Worm (Caenorhabditis elegans) whole organism, L1 larva: ENCODE results near the gene clec-210.

Experiments
- C16A3.4 ChIP-seq: fragments of 150-350 bp; optimal IDR thresholded peaks from 2 replicates; lab custom pipeline; 2014; ENCODE audit warnings: missing biosample characterization, missing genetic modification characterization
- C34B4.2 ChIP-seq: sonication (generic microtip); optimal IDR thresholded peaks from 2 replicates; lab custom pipeline; 2017; ENCODE audit warnings: mild to moderate bottlenecking, missing genetic modification characterization, missing compliant biosample characterization
- alr-1 ChIP-seq: fragments of 200-800 bp; sonication (Bioruptor generic); optimal IDR thresholded peaks from 2 replicates; lab custom pipeline; 2018; ENCODE audit warnings: borderline replicate concordance, mild to moderate bottlenecking, missing genetic modification characterization, missing compliant biosample characterization
- blmp-1 ChIP-seq: fragments of 150-350 bp; optimal IDR thresholded peaks from 2 replicates; lab custom pipeline; 2014; ENCODE audit warnings: missing biosample characterization, missing genetic modification characterization
- ceh-63 ChIP-seq: fragments of 200-800 bp; sonication (Bioruptor generic); optimal IDR thresholded peaks from 2 replicates; lab custom pipeline; 2018; ENCODE audit warnings: mild to moderate bottlenecking, missing genetic modification characterization, missing compliant biosample characterization
- ceh-8 ChIP-seq: fragments of 200-800 bp; sonication (Bioruptor generic); optimal IDR thresholded peaks from 2 replicates; lab custom pipeline; 2018; ENCODE audit warnings: mild to moderate bottlenecking, missing genetic modification characterization, moderate library complexity, missing compliant biosample characterization
- efl-1 ChIP-seq, 4 experiments: fragments of 150-350 bp; optimal IDR thresholded peaks in 3 of 4; peaks in 1 of 4; 1 replicate in 1 of 4; 2 replicates in 3 of 4; lab custom pipeline; 2014; ENCODE audit warnings: missing biosample characterization in 2 of 4, missing genetic modification characterization in 2 of 4, missing genetic modification reagents in 2 of 4
- efl-3 ChIP-seq: fragments of 200-800 bp; sonication (Bioruptor generic); optimal IDR thresholded peaks from 2 replicates; lab custom pipeline; 2018; ENCODE audit warnings: mild to moderate bottlenecking, missing genetic modification characterization, missing compliant biosample characterization
- egl-13 ChIP-seq: sonication (generic microtip); optimal IDR thresholded peaks from 2 replicates; lab custom pipeline; 2016; ENCODE audit warnings: missing genotype, missing genetic modification reagents, missing genetic modification characterization, missing compliant biosample characterization
- elt-2 ChIP-seq: sonication (generic microtip); optimal IDR thresholded peaks from 2 replicates; lab custom pipeline; 2016; ENCODE audit warnings: missing genetic modification characterization, mild to moderate bottlenecking, inconsistent platforms, missing compliant biosample characterization, missing genetic modification reagents
- ets-5 ChIP-seq: fragments of 200-800 bp; sonication (Bioruptor generic); IDR thresholded peaks from 2 replicates; pipeline ENCODE4 v1.3.6; 2022; ENCODE audit warnings: missing genetic modification characterization, missing compliant biosample characterization
- fkh-10 ChIP-seq: sonication (generic microtip); optimal IDR thresholded peaks from 2 replicates; lab custom pipeline; 2017; ENCODE audit warnings: missing biosample characterization, missing genetic modification reagents, missing genetic modification characterization
- fkh-8 ChIP-seq: sonication (generic microtip); optimal IDR thresholded peaks from 2 replicates; lab custom pipeline; 2016; ENCODE audit warnings: mild to moderate bottlenecking, missing genetic modification characterization, missing compliant biosample characterization
- fos-1 ChIP-seq: fragments of 150-350 bp; optimal IDR thresholded peaks from 2 replicates; lab custom pipeline; 2014; ENCODE audit warnings: missing biosample characterization, missing genetic modification characterization
- hpl-2 ChIP-seq: fragments of 150-350 bp; optimal IDR thresholded peaks from 2 replicates; lab custom pipeline; 2014; ENCODE audit warnings: missing biosample characterization, missing genetic modification reagents, missing genetic modification characterization
- irx-1 ChIP-seq: sonication (generic microtip); optimal IDR thresholded peaks from 2 replicates; lab custom pipeline; 2016; ENCODE audit warnings: missing genetic modification characterization, missing compliant biosample characterization
- lin-14 ChIP-seq: fragments of 200-800 bp; sonication (Bioruptor generic); optimal IDR thresholded peaks from 2 replicates; lab custom pipeline; 2018; ENCODE audit warnings: mild to moderate bottlenecking, missing genetic modification characterization, moderate library complexity, missing compliant biosample characterization
- lin-35 ChIP-seq, 2 experiments: fragments of 150-350 bp; optimal IDR thresholded peaks; 2 replicates each; lab custom pipeline; 2014; ENCODE audit warnings: missing biosample characterization in 2 of 2, missing genetic modification characterization in 2 of 2, missing genetic modification reagents in 2 of 2
- lir-3 ChIP-seq: sonication (generic microtip); optimal IDR thresholded peaks from 2 replicates; lab custom pipeline; 2016; ENCODE audit warnings: mild to moderate bottlenecking, missing genetic modification characterization, moderate library complexity, missing compliant biosample characterization; ENCODE audit not compliant: poor library complexity
- lsy-2 ChIP-seq, 2 experiments: fragments of 150-350 bp; optimal IDR thresholded peaks; 2 replicates each; lab custom pipeline; 2014; ENCODE audit warnings: missing biosample characterization in 2 of 2, missing genetic modification characterization in 2 of 2
- mdl-1 ChIP-seq, 2 experiments: fragments of 150-350 bp; optimal IDR thresholded peaks; 2 replicates each; lab custom pipeline; 2014 to 2017; ENCODE audit warnings: missing biosample characterization in 2 of 2, missing genetic modification characterization in 2 of 2, inconsistent platforms in 1 of 2
- mef-2 ChIP-seq: fragments of 150-350 bp; optimal IDR thresholded peaks from 2 replicates; lab custom pipeline; 2014; ENCODE audit warnings: missing biosample characterization, missing genetic modification characterization
- mep-1 ChIP-seq: fragments of 150-350 bp; optimal IDR thresholded peaks from 2 replicates; lab custom pipeline; 2014; ENCODE audit warnings: missing biosample characterization, missing genetic modification characterization
- nhr-20 ChIP-seq: sonication (generic microtip); optimal IDR thresholded peaks from 2 replicates; lab custom pipeline; 2016; ENCODE audit warnings: mild to moderate bottlenecking, missing genetic modification characterization, missing compliant biosample characterization
- nhr-28 ChIP-seq: fragments of 150-350 bp; optimal IDR thresholded peaks from 2 replicates; lab custom pipeline; 2014; ENCODE audit warnings: missing biosample characterization, missing genetic modification characterization
- nhr-84 ChIP-seq: sonication (generic microtip); optimal IDR thresholded peaks from 2 replicates; lab custom pipeline; 2017; ENCODE audit warnings: missing biosample characterization, missing genetic modification characterization
- rnt-1 ChIP-seq: sonication (generic microtip); optimal IDR thresholded peaks from 2 replicates; lab custom pipeline; 2016; ENCODE audit warnings: mild to moderate bottlenecking, missing genetic modification characterization, moderate library complexity, missing compliant biosample characterization
- sox-4 ChIP-seq: sonication (generic microtip); optimal IDR thresholded peaks from 2 replicates; lab custom pipeline; 2016; ENCODE audit warnings: missing genetic modification characterization, missing compliant biosample characterization
- swsn-7 ChIP-seq: sonication (generic microtip); optimal IDR thresholded peaks from 2 replicates; lab custom pipeline; 2016; ENCODE audit warnings: missing genetic modification characterization, missing compliant biosample characterization
- unc-130 ChIP-seq: fragments of 150-350 bp; optimal IDR thresholded peaks from 2 replicates; lab custom pipeline; 2017; ENCODE audit warnings: missing biosample characterization, missing genetic modification characterization, inconsistent platforms
- unc-30 ChIP-seq: sonication (generic microtip); optimal IDR thresholded peaks from 2 replicates; lab custom pipeline; 2017; ENCODE audit warnings: missing biosample characterization, missing genetic modification characterization
- unc-62 ChIP-seq: fragments of 150-350 bp; optimal IDR thresholded peaks from 2 replicates; lab custom pipeline; 2014; ENCODE audit warnings: missing biosample characterization, missing genetic modification reagents, missing genetic modification characterization
- unc-86 ChIP-seq: sonication (generic microtip); optimal IDR thresholded peaks from 2 replicates; lab custom pipeline; 2016; ENCODE audit warnings: missing genetic modification characterization, missing compliant biosample characterization
- unc-98 ChIP-seq: fragments of 200-800 bp; sonication (Bioruptor generic); IDR thresholded peaks from 2 replicates; pipeline ENCODE4 v1.3.6; 2022; ENCODE audit warnings: missing genetic modification characterization, missing compliant biosample characterization
- vab-15 ChIP-seq: sonication (generic microtip); optimal IDR thresholded peaks from 2 replicates; lab custom pipeline; 2017; ENCODE audit warnings: missing genotype, mild to moderate bottlenecking, missing genetic modification characterization, missing compliant biosample characterization
- xbp-1 ChIP-seq: sonication (generic microtip); optimal IDR thresholded peaks from 2 replicates; lab custom pipeline; 2016; ENCODE audit warnings: missing genetic modification characterization, missing compliant biosample characterization
- zag-1 ChIP-seq: fragments of 150-350 bp; optimal IDR thresholded peaks from 2 replicates; lab custom pipeline; 2014; ENCODE audit warnings: missing biosample characterization, missing genetic modification characterization
- ztf-11 ChIP-seq, 2 experiments: sonication (generic microtip); optimal IDR thresholded peaks; 2 replicates each; lab custom pipeline; 2016 to 2017; ENCODE audit warnings: missing genetic modification characterization in 2 of 2, missing biosample characterization in 1 of 2, missing compliant biosample characterization in 1 of 2
- ztf-4 ChIP-seq: fragments of 150-350 bp; optimal IDR thresholded peaks from 2 replicates; lab custom pipeline; 2014; ENCODE audit warnings: missing biosample characterization, missing genetic modification characterization

The clec-210 gene

ce11 chrV:3165438-3165837 is 47.3 kb downstream of the clec-210 start, which contains the start of gene C36C5.14:
C36C5.14 (minus strand) TSS chrV:3165538.
- TF ChIP-seq unc-30 (tag; lab: Kevin White, UChicago) (no peak), rnt-1 (no peak), efl-1 (optimal IDR thresholded peaks at IDR 0.05; lab: Kevin White, UChicago) (no peak), efl-1 (GFP tag; optimal IDR thresholded peaks at IDR 0.05 in 1 of 2; lab: Kevin White, UChicago) (no peak), ceh-63 (no peak), lin-14 (GFP tag; lab: Kevin White, UChicago) (no peak)

- TF ChIP-seq C16A3.4 (no peak), fkh-10 (no peak), unc-30 (tag; lab: Kevin White, UChicago) (no peak), nhr-28 (no peak), sox-4 (tag; lab: Kevin White, UChicago) (no peak), unc-98 (GFP tag; lab: Robert Waterston, UW) (no peak), lin-35 (GFP tag; optimal IDR thresholded peaks at IDR 0.05; lab: Kevin White, UChicago) (no peak), fos-1 (tag; lab: Kevin White, UChicago) (no peak), nhr-20 (tag; lab: Kevin White, UChicago) (no peak), unc-130 (tag; lab: Kevin White, UChicago) (no peak), ztf-4 (tag; lab: Kevin White, UChicago) (no peak), hpl-2 (no peak), unc-86 (no peak), vab-15 (tag; lab: Kevin White, UChicago) (no peak), lin-14 (GFP tag; lab: Kevin White, UChicago) (no peak), irx-1 (no peak), alr-1 (tag; lab: Kevin White, UChicago) (no peak), ets-5 (GFP tag; lab: Robert Waterston, UW) (no peak)
These were observed 48.1 kb downstream of the clec-210 start, which contains the start of gene C36C5.4 for ce11 chrV:3166260-3166659. C36C5.4 (plus strand) TSS chrV:3166560.

- TF ChIP-seq ceh-8 (GFP tag; lab: Kevin White, UChicago) (no peak), fos-1 (tag; lab: Kevin White, UChicago) (no peak), swsn-7 (tag; lab: Kevin White, UChicago) (no peak), egl-13 (tag; lab: Kevin White, UChicago) (no peak), xbp-1 (tag; lab: Kevin White, UChicago) (no peak), efl-3 (GFP tag; lab: Kevin White, UChicago) (no peak), unc-130 (tag; lab: Kevin White, UChicago) (no peak), unc-62 (no peak), C16A3.4 (no peak), mdl-1 (tag; optimal IDR thresholded peaks at IDR 0.05; lab: Kevin White, UChicago) (no peak), nhr-84 (tag; lab: Kevin White, UChicago) (no peak), mef-2 (tag; lab: Kevin White, UChicago) (no peak), elt-2 (tag; lab: Kevin White, UChicago) (no peak), lir-3 (tag; lab: Kevin White, UChicago) (no peak), efl-1 (optimal IDR thresholded peaks at IDR 0.05; lab: Kevin White, UChicago) (no peak), efl-1 (GFP tag; optimal IDR thresholded peaks at IDR 0.05 in 1 of 2; lab: Kevin White, UChicago) (no peak)
These were observed 50.5 kb downstream of the clec-210 start, which contains the start of gene C36C5.15 for ce11 chrV:3168650-3169049. C36C5.15 (minus strand) TSS chrV:3168750.

ce11 chrV:3169838-3170237 is 51.7 kb downstream of the clec-210 start, which contains the start of gene srbc-6:
srbc-6 (plus strand) TSS chrV:3170138.
- TF ChIP-seq efl-3 (GFP tag; lab: Kevin White, UChicago) (no peak), mep-1 (tag; lab: Kevin White, UChicago) (no peak), fkh-8 (no peak), hpl-2 (no peak), zag-1 (tag; lab: Kevin White, UChicago) (no peak), blmp-1 (tag; lab: Kevin White, UChicago) (no peak), alr-1 (tag; lab: Kevin White, UChicago) (no peak), C34B4.2 (tag; lab: Kevin White, UChicago) (no peak), sox-4 (tag; lab: Kevin White, UChicago) (no peak), ztf-11 (tag; optimal IDR thresholded peaks at IDR 0.05; lab: Kevin White, UChicago) (no peak), lsy-2 (tag; optimal IDR thresholded peaks at IDR 0.05; lab: Kevin White, UChicago) (no peak), fkh-10 (no peak)
- TF ChIP-seq, all 84 proteins: peak for 0
